Worm (Caenorhabditis elegans): ENCODE results near the gene meg-2.

The meg-2 gene

ce11 chrX:13969257-13969968, 43.5 kb upstream of the meg-2 start (continued):
- peak; percentile 12; the same call in 1 of the 2 replicates for TF ChIP-seq pbrm-1 (GFP tag; IDR thresholded peaks at IDR 0.05)
- 0 out of 2 replicates have a peak, but pooled peaks have one; percentile 30 for TF ChIP-seq bed-1 (GFP tag; IDR thresholded peaks at IDR 0.05)
- TF ChIP-seq nhr-27 (tag; optimal IDR thresholded peaks at IDR 0.05): no peak
- TF ChIP-seq K11D2.4 (GFP tag; IDR thresholded peaks at IDR 0.05): peak; percentile 86
- peak; percentile 97 for TF ChIP-seq zfh-2 (GFP tag; conservative IDR thresholded peaks at IDR 0.05)
- no peak for TF ChIP-seq egl-18 (GFP tag; IDR thresholded peaks at IDR 0.05)
- TF ChIP-seq hrde-1 (tag; optimal IDR thresholded peaks at IDR 0.05; ENCODE audit: borderline replicate concordance): no peak
- TF ChIP-seq ceh-91 (GFP tag; IDR thresholded peaks at IDR 0.05): no peak
- peak; percentile 51 for TF ChIP-seq nhr-90 (tag; optimal IDR thresholded peaks at IDR 0.05)
- peak; percentile 83 for TF ChIP-seq lin-40 (tag; optimal IDR thresholded peaks at IDR 0.05)
- no peak for TF ChIP-seq dpl-1 (GFP tag; optimal IDR thresholded peaks at IDR 0.05)
- TF ChIP-seq nfya-1 (tag; optimal IDR thresholded peaks at IDR 0.05; ENCODE audit: borderline replicate concordance, insufficient read depth): no peak
- TF ChIP-seq him-1 (tag; optimal IDR thresholded peaks at IDR 0.05): no peak
- peak; percentile 65 for TF ChIP-seq gei-17 (GFP tag; optimal IDR thresholded peaks at IDR 0.05)
- no peak for TF ChIP-seq unc-130 (GFP tag; optimal IDR thresholded peaks at IDR 0.05)
- peak; percentile 38 for TF ChIP-seq mcd-1 (GFP tag; IDR thresholded peaks at IDR 0.05)
- TF ChIP-seq ZK185.1 (tag; optimal IDR thresholded peaks at IDR 0.05; ENCODE audit: poor library complexity, severe bottlenecking): peak; percentile 55
- TF ChIP-seq tbp1 (GFP tag; optimal IDR thresholded peaks at IDR 0.05): peak; percentile 51
- TF ChIP-seq B0261.1 (tag; optimal IDR thresholded peaks at IDR 0.05): peak; percentile 24
- TF ChIP-seq ceh-27 (GFP tag; optimal IDR thresholded peaks at IDR 0.05): peak; percentile 66
- peak in 1 of 2 experiments; percentile 59 for TF ChIP-seq let-607 (tag; optimal IDR thresholded peaks at IDR 0.05)

- TF ChIP-seq ztf-26 (tag; optimal IDR thresholded peaks at IDR 0.05) (no peak), him-1 (tag; optimal IDR thresholded peaks at IDR 0.05) (no peak)
These were observed 42.4 kb upstream of the meg-2 start, which contains the start of gene pqn-39 for ce11 chrX:13968292-13968691. pqn-39 (minus strand) TSS chrX:13968676.

DNA sequence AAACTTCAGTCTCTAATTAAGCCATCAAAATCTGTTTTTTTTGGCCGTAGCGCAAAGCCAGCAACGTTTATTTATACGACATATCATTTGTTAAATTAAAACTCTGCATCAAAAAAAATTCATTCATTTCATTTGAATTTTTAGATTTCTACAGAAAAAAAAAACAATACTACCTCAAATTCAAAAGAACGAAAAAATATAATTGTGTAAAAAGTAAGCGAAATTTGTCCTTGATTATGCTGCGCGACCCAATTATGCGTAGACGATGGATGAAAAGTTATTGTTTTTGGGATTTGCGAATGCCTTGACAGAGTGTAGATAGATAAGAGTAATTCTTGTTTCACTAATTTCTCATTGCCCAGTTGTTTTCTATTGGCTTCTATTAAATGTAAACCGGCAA, 37.3 kb upstream of the meg-2 start, which contains the start of gene F48F7.3:
F48F7.3 (plus strand) TSS at position 301 of the 400 bp plus-strand sequence.
- TF ChIP-seq nhr-90 (tag; optimal IDR thresholded peaks at IDR 0.05) (no peak), K11D2.4 (GFP tag; IDR thresholded peaks at IDR 0.05) (no peak)

DNA sequence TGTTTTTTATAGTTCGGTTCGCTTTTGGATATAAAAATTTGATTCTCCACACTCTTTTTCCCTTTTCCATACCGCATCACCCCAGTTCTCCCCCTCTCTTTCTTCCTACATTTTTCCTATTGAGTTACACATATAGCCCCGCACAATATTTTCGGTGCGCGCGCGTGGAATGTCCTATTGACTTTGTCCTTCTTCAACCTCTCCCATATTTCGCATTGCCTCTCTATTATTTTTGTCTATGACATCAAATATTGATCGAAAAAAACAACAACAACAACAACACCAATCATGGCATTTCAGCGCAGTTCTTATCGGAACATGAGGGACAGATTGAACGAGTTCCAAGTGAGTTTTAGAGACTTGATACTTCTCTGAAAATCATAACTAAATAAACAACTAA, 33.9 kb upstream of the meg-2 start, which contains the start of gene syx-2:
syx-2 (plus strand) TSS at position 301 of the 400 bp plus-strand sequence.
- TF ChIP-seq ceh-91 (GFP tag; IDR thresholded peaks at IDR 0.05): no peak
- TF ChIP-seq snpc-1.3 (tag; optimal IDR thresholded peaks at IDR 0.05; ENCODE audit: insufficient read depth): no peak

DNA sequence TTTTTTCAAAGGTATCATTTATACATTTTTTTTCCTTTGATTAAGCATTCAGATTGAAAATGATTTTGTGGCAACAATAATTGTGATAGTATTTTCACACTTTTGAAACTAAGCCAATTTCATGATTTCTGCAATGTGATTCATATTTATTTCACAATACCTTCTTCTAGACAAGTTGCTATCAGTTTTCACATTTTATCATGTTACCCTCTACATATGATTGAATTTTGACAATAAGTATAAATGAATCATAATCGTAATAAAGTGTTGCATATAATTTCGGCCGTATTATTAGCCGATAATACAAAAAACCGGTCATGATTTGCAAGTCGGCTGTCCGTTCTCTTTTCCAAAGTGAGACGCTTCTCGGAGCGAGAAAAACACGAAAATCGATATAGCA, 33.5 kb upstream of the meg-2 start:
- TF ChIP-seq pbrm-1 (GFP tag; IDR thresholded peaks at IDR 0.05) (no peak), cebp-1 (GFP tag; IDR thresholded peaks at IDR 0.05) (peak; percentile 45; the same call in 1 of the 2 replicates), cebp-1 (tag; optimal IDR thresholded peaks at IDR 0.05) (peak; percentile 71), F37B4.10 (GFP tag; IDR thresholded peaks at IDR 0.05) (no peak), nhr-80 (tag; optimal IDR thresholded peaks at IDR 0.05) (peak; percentile 25), Y67H2A.10 (GFP tag; conservative IDR thresholded peaks at IDR 0.05) (no peak), ztf-3 (GFP tag; optimal IDR thresholded peaks at IDR 0.05) (no peak), lin-54 (GFP tag; optimal IDR thresholded peaks at IDR 0.05) (no peak)

Data from whole organism, young adult.